Worm (Caenorhabditis elegans) whole organism, late embryonic: ENCODE results near the gene Y73F8A.22.

Experiments
- C08G9.2 ChIP-seq: sonication (generic microtip); optimal IDR thresholded peaks from 2 replicates; lab custom pipeline; 2016; ENCODE audit warnings: mild to moderate bottlenecking, missing genetic modification characterization, moderate library complexity, missing compliant biosample characterization
- F13H6.1 ChIP-seq: sonication (generic microtip); optimal IDR thresholded peaks from 2 replicates; lab custom pipeline; 2016; ENCODE audit warnings: missing genetic modification characterization, missing compliant biosample characterization
- K09A11.1 ChIP-seq: sonication (generic microtip); optimal IDR thresholded peaks from 2 replicates; lab custom pipeline; 2017; ENCODE audit warnings: antibody characterized with exemption, mild to moderate bottlenecking, missing genetic modification characterization, missing compliant biosample characterization; ENCODE audit not compliant: insufficient read depth
- Y22D7AL.16 ChIP-seq: sonication (generic microtip); optimal IDR thresholded peaks from 2 replicates; lab custom pipeline; 2016; ENCODE audit warnings: missing genetic modification characterization, missing compliant biosample characterization
- ahr-1 ChIP-seq: sonication (generic microtip); optimal IDR thresholded peaks from 2 replicates; lab custom pipeline; 2016; ENCODE audit warnings: missing genetic modification characterization, missing compliant biosample characterization
- ama-1 ChIP-seq: fragments of 150-350 bp; optimal IDR thresholded peaks from 2 replicates; lab custom pipeline; 2014
- ceh-14 ChIP-seq: sonication (generic microtip); optimal IDR thresholded peaks from 2 replicates; lab custom pipeline; 2016; ENCODE audit warnings: missing genotype, missing genetic modification characterization, missing compliant biosample characterization
- ceh-18 ChIP-seq: sonication (generic microtip); optimal IDR thresholded peaks from 2 replicates; lab custom pipeline; 2016; ENCODE audit warnings: missing genetic modification characterization, missing compliant biosample characterization
- ceh-2 ChIP-seq: sonication (generic microtip); optimal IDR thresholded peaks from 2 replicates; lab custom pipeline; 2016; ENCODE audit warnings: missing genotype, missing genetic modification characterization, missing compliant biosample characterization
- ceh-22 ChIP-seq: sonication (generic microtip); optimal IDR thresholded peaks from 2 replicates; lab custom pipeline; 2017; ENCODE audit warnings: missing biosample characterization, missing genetic modification characterization
- ceh-30 ChIP-seq: fragments of 150-350 bp; optimal IDR thresholded peaks from 2 replicates; lab custom pipeline; 2014; ENCODE audit warnings: missing biosample characterization, missing genetic modification characterization
- ceh-34 ChIP-seq: sonication (generic microtip); optimal IDR thresholded peaks from 2 replicates; lab custom pipeline; 2016; ENCODE audit warnings: mild to moderate bottlenecking, missing genetic modification characterization, missing compliant biosample characterization
- ceh-48 ChIP-seq: sonication (generic microtip); optimal IDR thresholded peaks from 2 replicates; lab custom pipeline; 2016; ENCODE audit warnings: missing genetic modification characterization, inconsistent platforms, missing compliant biosample characterization
- ceh-9 ChIP-seq: sonication (generic microtip); optimal IDR thresholded peaks from 2 replicates; lab custom pipeline; 2016; ENCODE audit warnings: mild to moderate bottlenecking, missing genetic modification characterization, inconsistent platforms, missing compliant biosample characterization
- che-1 ChIP-seq: sonication (generic microtip); optimal IDR thresholded peaks from 2 replicates; lab custom pipeline; 2016; ENCODE audit warnings: mild to moderate bottlenecking, missing genetic modification characterization, missing compliant biosample characterization
- dve-1 ChIP-seq: sonication (generic microtip); optimal IDR thresholded peaks from 2 replicates; lab custom pipeline; 2017; ENCODE audit warnings: antibody characterized with exemption, mild to moderate bottlenecking, missing genetic modification characterization, missing compliant biosample characterization
- elt-4 ChIP-seq: sonication (generic microtip); optimal IDR thresholded peaks from 2 replicates; lab custom pipeline; 2016; ENCODE audit warnings: missing genetic modification characterization, missing compliant biosample characterization
- eyg-1 ChIP-seq: sonication (generic microtip); optimal IDR thresholded peaks from 2 replicates; lab custom pipeline; 2016; ENCODE audit warnings: missing genotype, missing genetic modification characterization, missing compliant biosample characterization
- fax-1 ChIP-seq: sonication (generic microtip); optimal IDR thresholded peaks from 2 replicates; lab custom pipeline; 2016; ENCODE audit warnings: missing genotype, missing genetic modification characterization, missing compliant biosample characterization
- fkh-6 ChIP-seq: sonication (generic microtip); optimal IDR thresholded peaks from 2 replicates; lab custom pipeline; 2016; ENCODE audit warnings: missing genetic modification characterization, missing compliant biosample characterization
- gmeb-2 ChIP-seq: sonication (generic microtip); optimal IDR thresholded peaks from 2 replicates; lab custom pipeline; 2016; ENCODE audit warnings: missing genetic modification characterization, inconsistent platforms, missing compliant biosample characterization
- hlh-30 ChIP-seq: sonication (generic microtip); optimal IDR thresholded peaks from 2 replicates; lab custom pipeline; 2017; ENCODE audit warnings: antibody characterized with exemption, missing genetic modification characterization, missing compliant biosample characterization; ENCODE audit not compliant: insufficient read depth
- hlh-6 ChIP-seq: sonication (generic microtip); optimal IDR thresholded peaks from 2 replicates; lab custom pipeline; 2016; ENCODE audit warnings: missing genotype, missing genetic modification characterization, missing compliant biosample characterization
- hlh-8 ChIP-seq: sonication (generic microtip); optimal IDR thresholded peaks from 2 replicates; lab custom pipeline; 2016; ENCODE audit warnings: missing genotype, missing genetic modification characterization, missing compliant biosample characterization
- lim-6 ChIP-seq: sonication (generic microtip); optimal IDR thresholded peaks from 2 replicates; lab custom pipeline; 2016; ENCODE audit warnings: missing genetic modification characterization, missing compliant biosample characterization
- lin-11 ChIP-seq: fragments of 200-800 bp; sonication (Bioruptor generic); optimal IDR thresholded peaks from 2 replicates; lab custom pipeline; 2018; ENCODE audit warnings: mild to moderate bottlenecking, missing genetic modification characterization, missing compliant biosample characterization
- mec-3 ChIP-seq: sonication (generic microtip); optimal IDR thresholded peaks from 2 replicates; lab custom pipeline; 2016; ENCODE audit warnings: borderline replicate concordance, missing genetic modification characterization, missing compliant biosample characterization
- nhr-11 ChIP-seq: fragments of 150-350 bp; optimal IDR thresholded peaks from 2 replicates; lab custom pipeline; 2014; ENCODE audit warnings: missing biosample characterization, missing genetic modification characterization
- nhr-232 ChIP-seq: sonication (generic microtip); optimal IDR thresholded peaks from 2 replicates; lab custom pipeline; 2016; ENCODE audit warnings: missing genetic modification characterization, missing compliant biosample characterization
- npax-4 ChIP-seq: sonication (generic microtip); optimal IDR thresholded peaks from 2 replicates; lab custom pipeline; 2016; ENCODE audit warnings: missing genetic modification characterization, missing compliant biosample characterization
- pag-3 ChIP-seq: sonication (generic microtip); optimal IDR thresholded peaks from 2 replicates; lab custom pipeline; 2016; ENCODE audit warnings: missing compliant biosample characterization, missing genetic modification characterization, borderline replicate concordance
- pat-9 ChIP-seq: fragments of 200-800 bp; sonication (Bioruptor generic); optimal IDR thresholded peaks from 2 replicates; lab custom pipeline; 2018; ENCODE audit warnings: mild to moderate bottlenecking, missing genetic modification characterization, moderate library complexity, missing compliant biosample characterization
- pax-1 ChIP-seq: fragments of 150-350 bp; optimal IDR thresholded peaks from 2 replicates; lab custom pipeline; 2014; ENCODE audit warnings: missing biosample characterization, missing genetic modification characterization
- pha-4 ChIP-seq: fragments of 150-350 bp; optimal IDR thresholded peaks from 2 replicates; lab custom pipeline; 2018; ENCODE audit warnings: missing biosample characterization, missing genetic modification reagents, missing genetic modification characterization
- pqm-1 ChIP-seq: sonication (generic microtip); optimal IDR thresholded peaks from 2 replicates; lab custom pipeline; 2016; ENCODE audit warnings: missing genetic modification characterization, missing compliant biosample characterization
- ref-2 ChIP-seq: sonication (generic microtip); optimal IDR thresholded peaks from 2 replicates; lab custom pipeline; 2016; ENCODE audit warnings: missing genetic modification characterization, missing compliant biosample characterization
- rnt-1 ChIP-seq: sonication (generic microtip); optimal IDR thresholded peaks from 2 replicates; lab custom pipeline; 2016; ENCODE audit warnings: missing genetic modification characterization, missing compliant biosample characterization
- sdc-2 ChIP-seq: sonication (generic microtip); optimal IDR thresholded peaks from 2 replicates; lab custom pipeline; 2016; ENCODE audit warnings: missing genotype, missing genetic modification characterization, missing compliant biosample characterization
- sox-2 ChIP-seq: fragments of 200-800 bp; sonication (Bioruptor generic); IDR thresholded peaks from 2 replicates; pipeline ENCODE4 v1.3.6; 2022; ENCODE audit warnings: missing genetic modification reagents, missing genetic modification characterization, missing compliant biosample characterization
- syd-9 ChIP-seq: sonication (generic microtip); optimal IDR thresholded peaks from 2 replicates; lab custom pipeline; 2016; ENCODE audit warnings: mild to moderate bottlenecking, missing genetic modification characterization, moderate library complexity, missing compliant biosample characterization
- tbx-2 ChIP-seq: sonication (generic microtip); optimal IDR thresholded peaks from 2 replicates; lab custom pipeline; 2016; ENCODE audit warnings: missing genetic modification characterization, missing compliant biosample characterization
- ttx-3 ChIP-seq: sonication (generic microtip); optimal IDR thresholded peaks from 2 replicates; lab custom pipeline; 2016; ENCODE audit warnings: missing genetic modification reagents, missing genetic modification characterization, missing compliant biosample characterization
- unc-55 ChIP-seq: sonication (generic microtip); optimal IDR thresholded peaks from 2 replicates; lab custom pipeline; 2017; ENCODE audit warnings: missing biosample characterization, missing genetic modification reagents, missing genetic modification characterization
- zip-5 ChIP-seq: sonication (generic microtip); optimal IDR thresholded peaks from 2 replicates; lab custom pipeline; 2016; ENCODE audit warnings: missing genetic modification characterization, missing compliant biosample characterization
- ztf-16 ChIP-seq: sonication (generic microtip); optimal IDR thresholded peaks from 2 replicates; lab custom pipeline; 2017; ENCODE audit warnings: missing genetic modification characterization, missing compliant biosample characterization

Y73F8A.22 gene

ce11 chrIV:15471430-15471829 lies 30.2 kb upstream of the Y73F8A.22 start, which contains the start of gene ntl-11 (continued):
- TF ChIP-seq lin-11: peak; percentile 13
- TF ChIP-seq fax-1 (tag; lab: Kevin White, UChicago): no peak
- no peak for TF ChIP-seq fkh-6 (tag; lab: Kevin White, UChicago)
- no peak for TF ChIP-seq elt-4 (tag; lab: Kevin White, UChicago)
- peak; percentile 12 for TF ChIP-seq F13H6.1
- peak; percentile 36 for TF ChIP-seq ceh-30 (tag; lab: Kevin White, UChicago)
- TF ChIP-seq ttx-3 (tag; lab: Kevin White, UChicago): peak; percentile 22
- TF ChIP-seq ceh-22 (tag; lab: Kevin White, UChicago): no peak
- no peak for TF ChIP-seq eyg-1
- TF ChIP-seq pat-9 (tag; lab: Kevin White, UChicago): no peak
- no peak for TF ChIP-seq gmeb-2
- TF ChIP-seq ceh-18 (tag; lab: Kevin White, UChicago): peak; percentile 85
- peak; percentile 73 for TF ChIP-seq ceh-34
- no peak for TF ChIP-seq Y22D7AL.16 (tag; lab: Kevin White, UChicago)
- TF ChIP-seq nhr-232 (tag; lab: Kevin White, UChicago): no peak
- no peak for TF ChIP-seq syd-9 (tag; lab: Kevin White, UChicago)
- no peak for TF ChIP-seq nhr-11 (tag; lab: Kevin White, UChicago)
- no peak for TF ChIP-seq ceh-9 (tag; lab: Kevin White, UChicago)
- TF ChIP-seq ama-1 (lab: Kevin White, UChicago): no peak
- no peak for TF ChIP-seq hlh-6 (tag; lab: Kevin White, UChicago)
- no peak for TF ChIP-seq zip-5 (tag; lab: Kevin White, UChicago)
- TF ChIP-seq sox-2: 0 out of 2 replicates have a peak, but pooled peaks have one; percentile 21
- peak; percentile 56 for TF ChIP-seq hlh-30 (tag; lab: Kevin White, UChicago)
- peak; percentile 29 for TF ChIP-seq ceh-48
- TF ChIP-seq K09A11.1 (tag; lab: Kevin White, UChicago): peak; percentile 30
- TF ChIP-seq mec-3 (tag; lab: Kevin White, UChicago): no peak
- TF ChIP-seq ztf-16 (tag; lab: Kevin White, UChicago): peak; percentile 34
- TF ChIP-seq pax-1: no peak
- no peak for TF ChIP-seq pqm-1 (tag; lab: Kevin White, UChicago)
- no peak for TF ChIP-seq npax-4
- no peak for TF ChIP-seq pha-4 (tag; lab: Kevin White, UChicago)
- TF ChIP-seq sdc-2: no peak
- no peak for TF ChIP-seq pag-3
- TF ChIP-seq C08G9.2 (tag; lab: Kevin White, UChicago): no peak
- peak; percentile 84 for TF ChIP-seq dve-1 (tag; lab: Kevin White, UChicago)
- TF ChIP-seq hlh-8 (tag; lab: Kevin White, UChicago): no peak

DNA sequence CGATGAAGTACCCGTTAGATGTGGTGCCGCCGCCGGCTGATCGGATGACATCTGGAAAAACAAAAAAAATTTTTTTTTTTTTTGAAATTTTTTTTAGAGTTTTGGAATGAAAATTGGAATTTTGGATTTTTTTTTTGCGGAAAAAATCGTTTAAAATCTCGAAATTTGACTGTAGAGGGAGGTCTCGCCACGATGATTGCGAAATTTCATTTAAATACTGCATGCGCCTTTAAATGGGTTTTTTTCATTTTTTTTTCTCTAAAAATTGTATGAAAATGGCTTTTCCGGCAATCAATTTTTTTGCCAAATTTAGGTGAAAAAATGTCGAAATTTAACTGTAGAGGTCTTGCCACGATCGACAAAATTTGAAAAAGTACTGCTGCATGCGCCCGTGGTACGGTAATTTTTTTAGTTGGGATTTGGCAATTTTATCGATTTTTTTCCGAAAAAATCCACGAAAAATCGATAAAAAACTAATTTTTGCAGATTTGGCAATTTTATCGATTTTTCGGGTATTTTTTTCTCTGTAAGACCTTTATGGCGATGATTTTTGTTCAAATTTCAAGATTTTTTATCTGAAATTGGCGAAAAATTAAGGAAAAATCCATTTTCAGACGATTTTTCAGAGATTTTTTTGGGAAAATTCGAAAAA lies 12.1 kb upstream of the Y73F8A.22 start, which contains the start of gene gtf-2H4:
gtf-2H4 (minus strand) TSS at position 51 of the 652 bp plus-strand sequence.
- TF ChIP-seq ceh-48: peak; percentile 41
- no peak for TF ChIP-seq unc-55 (GFP tag; lab: Kevin White, UChicago)
- no peak for TF ChIP-seq F13H6.1

ce11 chrIV:15444481-15444880 lies 3.3 kb upstream of the Y73F8A.22 start, which contains the start of gene Y73F8A.23:
Y73F8A.23 (minus strand) TSS chrIV:15444581.
- TF ChIP-seq hlh-6 (tag; lab: Kevin White, UChicago) (no peak), ceh-22 (tag; lab: Kevin White, UChicago) (no peak), ceh-48 (no peak), ref-2 (tag; lab: Kevin White, UChicago) (no peak), eyg-1 (no peak), rnt-1 (tag; lab: Kevin White, UChicago) (no peak), tbx-2 (tag; lab: Kevin White, UChicago) (no peak), nhr-232 (tag; lab: Kevin White, UChicago) (no peak), sdc-2 (no peak), che-1 (tag; lab: Kevin White, UChicago) (no peak), ceh-2 (no peak), ceh-14 (no peak), lim-6 (no peak), hlh-8 (tag; lab: Kevin White, UChicago) (no peak), ahr-1 (tag; lab: Kevin White, UChicago) (no peak)
